Fruit fly (Drosophila melanogaster) S2 (cell line): Measurements from ENCODE around the gene Zw10.
"Not testable (repeated sequence)": the region's sequence is repeated elsewhere in the genome, so short reads cannot be mapped to it uniquely, and the experiment has no call there.

Experiments
- CG8478 ChIP-seq: fragments of >200 bp; optimal IDR thresholded peaks from 2 replicates; lab custom pipeline; 2018
- CTCF ChIP-seq, 2 experiments: fragments of >200 bp; optimal IDR thresholded peaks; 2 replicates each; lab custom pipeline; 2018

dm6 chrX:2610236-2610635 lies 6.2 kb downstream of the Zw10 start, which contains the start of gene eIF3g1:
- TF ChIP-seq CTCF (optimal IDR thresholded peaks at IDR 0.05; lab: Kevin White, UChicago); CG8478 (lab: Kevin White, UChicago): not testable (repeated sequence)
